Worm (Caenorhabditis elegans): ENCODE data around the gene ZC395.4.
A peak's percentile ranks its signal among the peaks of the same experiment; 100 is the strongest.

The ZC395.4 gene

ce11 chrIII:5305725-5306124 lies 35.8 kb downstream of the ZC395.4 start (continued):
- TF ChIP-seq nhr-102 (tag; optimal IDR thresholded peaks at IDR 0.05) (peak; percentile 56), jun-1 (tag; optimal IDR thresholded peaks at IDR 0.05) (no peak), daf-8 (GFP tag; IDR thresholded peaks at IDR 0.05) (0 out of 2 replicates have a peak, but pooled peaks have one; percentile 65), tra-1 (GFP tag; IDR thresholded peaks at IDR 0.05) (peak; percentile 83), lin-29 (GFP tag; IDR thresholded peaks at IDR 0.05) (0 out of 2 replicates have a peak, but pooled peaks have one; percentile 46), dve-1 (tag; optimal IDR thresholded peaks at IDR 0.05; ENCODE audit: insufficient read depth) (peak; percentile 29), nhr-111 (GFP tag; optimal IDR thresholded peaks at IDR 0.05) (peak; percentile 68), dpl-1 (GFP tag; optimal IDR thresholded peaks at IDR 0.05) (peak; percentile 50), ama-1 (optimal IDR thresholded peaks at IDR 0.05) (no peak), mxl-3 (GFP tag; optimal IDR thresholded peaks at IDR 0.05) (peak; percentile 75), ceh-62 (tag; optimal IDR thresholded peaks at IDR 0.05) (no peak), sdz-12 (GFP tag; optimal IDR thresholded peaks at IDR 0.05) (peak; percentile 92), lin-1 (GFP tag; IDR thresholded peaks at IDR 0.05) (peak; percentile 84), aly-2 (tag; optimal IDR thresholded peaks at IDR 0.05) (no peak), pha-4 (GFP tag; IDR thresholded peaks at IDR 0.05) (peak; percentile 94), pha-4 (tag; optimal IDR thresholded peaks at IDR 0.05) (peak; percentile 38), arid-1 (GFP tag; conservative IDR thresholded peaks at IDR 0.05) (peak; percentile 95), ces-1 (GFP tag; optimal IDR thresholded peaks at IDR 0.05) (no peak), ztf-11 (tag; optimal IDR thresholded peaks at IDR 0.05) (no peak), nhr-28 (tag; optimal IDR thresholded peaks at IDR 0.05) (no peak), dmd-6 (GFP tag; IDR thresholded peaks at IDR 0.05) (peak; percentile 66), hlh-11 (tag; optimal IDR thresholded peaks at IDR 0.05) (no peak), lsy-2 (tag; optimal IDR thresholded peaks at IDR 0.05) (peak in 1 of 2 experiments; percentile 72), ceh-28 (tag; optimal IDR thresholded peaks at IDR 0.05) (no peak), mdt-29 (GFP tag; IDR thresholded peaks at IDR 0.05) (peak; percentile 44; the same call in 1 of the 2 replicates), spr-3 (GFP tag; optimal IDR thresholded peaks at IDR 0.05) (peak; percentile 82), madf-9 (GFP tag; conservative IDR thresholded peaks at IDR 0.05) (peak; percentile 89), mep-1 (tag; optimal IDR thresholded peaks at IDR 0.05) (peak; percentile 61), lin-13 (GFP tag; optimal IDR thresholded peaks at IDR 0.05) (peak; percentile 54)

- TF ChIP-seq daf-16 (GFP tag; optimal IDR thresholded peaks at IDR 0.05) (no peak), daf-16 (tag; optimal IDR thresholded peaks at IDR 0.05) (peak; percentile 30), spr-1 (tag; optimal IDR thresholded peaks at IDR 0.05) (no peak), lim-7 (GFP tag; IDR thresholded peaks at IDR 0.05) (no peak), zip-11 (GFP tag; IDR thresholded peaks at IDR 0.05) (no peak), jun-1 (tag; optimal IDR thresholded peaks at IDR 0.05) (no peak), F10B5.3 (tag; optimal IDR thresholded peaks at IDR 0.05) (no peak), mdl-1 (tag; optimal IDR thresholded peaks at IDR 0.05) (no peak), nhr-6 (tag; optimal IDR thresholded peaks at IDR 0.05) (peak; percentile 37), mes-2 (tag; optimal IDR thresholded peaks at IDR 0.05; ENCODE audit: poor library complexity, severe bottlenecking) (peak; percentile 98), ZK546.5 (tag; optimal IDR thresholded peaks at IDR 0.05) (no peak), ceh-62 (tag; optimal IDR thresholded peaks at IDR 0.05) (no peak), ces-1 (GFP tag; optimal IDR thresholded peaks at IDR 0.05) (no peak), D1046.2 (GFP tag; IDR thresholded peaks at IDR 0.05) (no peak), zfp-3 (GFP tag; conservative IDR thresholded peaks at IDR 0.05) (no peak), dpl-1 (GFP tag; optimal IDR thresholded peaks at IDR 0.05) (peak; percentile 91), snpc-1.2 (GFP tag; IDR thresholded peaks at IDR 0.05) (no peak), dmd-8 (GFP tag; IDR thresholded peaks at IDR 0.05) (no peak), hmg-1.1 (GFP tag; IDR thresholded peaks at IDR 0.05) (0 out of 2 replicates have a peak, but pooled peaks have one; percentile 32), fkh-10 (GFP tag; optimal IDR thresholded peaks at IDR 0.05) (peak; percentile 22), spr-3 (GFP tag; optimal IDR thresholded peaks at IDR 0.05) (no peak), ZK337.2 (GFP tag; IDR thresholded peaks at IDR 0.05) (peak; percentile 62; the same call in 1 of the 2 replicates), gei-8 (GFP tag; optimal IDR thresholded peaks at IDR 0.05) (no peak), ama-1 (optimal IDR thresholded peaks at IDR 0.05) (peak; percentile 65), hlh-30 (tag; optimal IDR thresholded peaks at IDR 0.05; ENCODE audit: insufficient read depth) (peak; percentile 52), hlh-11 (tag; optimal IDR thresholded peaks at IDR 0.05) (peak; percentile 16), ceh-28 (tag; optimal IDR thresholded peaks at IDR 0.05) (peak; percentile 20), aha-1 (tag) (peak; percentile 47), madf-5 (GFP tag; IDR thresholded peaks at IDR 0.05) (no peak), lsy-2 (tag; optimal IDR thresholded peaks at IDR 0.05) (peak in 1 of 2 experiments; percentile 74)
Observed at ce11 chrIII:5308278-5308677, 38.4 kb downstream of the ZC395.4 start, which contains the start of gene mog-3. Gene mog-3 (plus strand): TSS chrIII:5308596.
